Worm (Caenorhabditis elegans): Measurements from ENCODE around the gene abu-11.

The abu-11 gene

ce11 chrII:162182-162581, 32.2 kb downstream of the abu-11 start, which contains the start of gene etr-1:
etr-1 (plus strand) TSS chrII:162374.
- TF ChIP-seq ztf-29 (GFP tag; IDR thresholded peaks at IDR 0.05) = no peak
- TF ChIP-seq med-1 (GFP tag; optimal IDR thresholded peaks at IDR 0.05; ENCODE audit: insufficient read depth) = no peak
- no peak for TF ChIP-seq ref-1 (GFP tag; conservative IDR thresholded peaks at IDR 0.05)
- TF ChIP-seq flt-1 (GFP tag; IDR thresholded peaks at IDR 0.05) = no peak
- TF ChIP-seq T22C8.4 (GFP tag; IDR thresholded peaks at IDR 0.05) = no peak
- no peak for TF ChIP-seq tab-1 (GFP tag; IDR thresholded peaks at IDR 0.05)

- TF ChIP-seq flt-1 (GFP tag; IDR thresholded peaks at IDR 0.05) (0 out of 2 replicates have a peak, but pooled peaks have one; percentile 31), ztf-23 (GFP tag; IDR thresholded peaks at IDR 0.05) (no peak), cog-1 (tag; optimal IDR thresholded peaks at IDR 0.05) (peak; percentile 34), tab-1 (GFP tag; IDR thresholded peaks at IDR 0.05) (no peak)
These were observed 33.1 kb downstream of the abu-11 start for ce11 chrII:161275-161674.

DNA sequence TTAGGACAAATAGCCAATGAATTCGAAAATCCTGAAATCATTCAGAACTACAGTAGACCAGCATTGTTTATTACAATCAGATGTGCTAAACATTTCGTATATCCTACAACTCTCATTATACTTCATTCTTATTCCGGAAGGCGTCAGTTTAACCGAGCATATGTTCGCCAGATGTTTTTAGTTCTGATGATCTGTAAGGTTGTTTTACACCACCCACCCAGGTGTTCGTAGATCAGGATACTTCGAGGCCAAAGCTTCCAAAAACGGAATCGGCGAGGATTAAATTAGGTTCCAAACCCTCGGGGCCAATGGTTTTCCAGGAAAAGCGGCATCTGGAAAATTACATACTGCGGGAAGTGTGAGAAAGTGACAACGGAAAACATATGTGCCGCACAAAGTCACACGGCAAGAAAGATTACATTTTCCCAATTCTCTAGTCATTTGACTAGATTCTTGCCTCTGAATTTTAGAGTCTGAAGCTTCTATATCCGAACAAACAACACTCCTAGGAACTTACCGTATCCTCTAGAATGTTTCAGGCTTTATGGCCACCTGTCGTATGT, 33.7 kb downstream of the abu-11 start:
- TF ChIP-seq ztf-29 (GFP tag; IDR thresholded peaks at IDR 0.05) (no peak), med-1 (GFP tag; optimal IDR thresholded peaks at IDR 0.05; ENCODE audit: insufficient read depth) (no peak), flt-1 (GFP tag; IDR thresholded peaks at IDR 0.05) (no peak), tab-1 (GFP tag; IDR thresholded peaks at IDR 0.05) (no peak), ref-1 (GFP tag; conservative IDR thresholded peaks at IDR 0.05) (no peak), cog-1 (tag; optimal IDR thresholded peaks at IDR 0.05) (no peak), klf-2 (GFP tag; conservative IDR thresholded peaks at IDR 0.05) (no peak), T22C8.4 (GFP tag; IDR thresholded peaks at IDR 0.05) (no peak)

DNA sequence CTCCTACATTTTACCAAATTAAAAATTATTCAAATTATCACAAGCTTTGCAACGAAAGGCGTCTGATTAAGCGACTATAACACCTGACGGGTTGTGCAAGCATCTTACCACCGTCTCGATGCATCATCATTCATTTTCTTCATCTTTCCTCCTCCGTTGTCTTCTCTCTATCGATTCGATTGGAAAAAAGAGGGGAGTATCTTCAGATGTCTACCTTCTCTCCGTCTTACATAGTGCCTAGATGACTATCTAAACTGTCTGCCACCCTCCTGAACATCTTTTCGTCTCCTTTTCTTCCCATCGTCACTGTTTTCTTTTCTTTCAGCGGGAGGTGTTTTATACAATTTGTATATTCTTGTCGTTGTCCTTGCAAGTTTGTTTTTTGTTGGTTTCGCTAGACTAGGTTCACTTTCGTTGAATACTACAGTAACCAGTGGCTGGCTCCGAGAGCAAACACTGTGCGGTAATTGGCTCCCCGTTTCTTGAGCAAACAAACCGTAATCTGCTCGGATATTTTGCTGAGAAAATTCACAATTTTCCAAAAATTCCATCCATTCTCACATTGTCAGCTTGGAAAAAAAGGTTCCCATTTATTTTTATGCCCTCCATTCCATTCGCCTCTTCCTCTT, 35.0 kb downstream of the abu-11 start:
- TF ChIP-seq flt-1 (GFP tag; IDR thresholded peaks at IDR 0.05) (no peak), ref-1 (GFP tag; conservative IDR thresholded peaks at IDR 0.05) (no peak), cog-1 (tag; optimal IDR thresholded peaks at IDR 0.05) (peak; percentile 38), tab-1 (GFP tag; IDR thresholded peaks at IDR 0.05) (no peak), T22C8.4 (GFP tag; IDR thresholded peaks at IDR 0.05) (peak; percentile 43; the same call in 1 of the 2 replicates), klf-2 (GFP tag; conservative IDR thresholded peaks at IDR 0.05) (no peak), ztf-29 (GFP tag; IDR thresholded peaks at IDR 0.05) (no peak), ztf-23 (GFP tag; IDR thresholded peaks at IDR 0.05) (no peak), med-1 (GFP tag; optimal IDR thresholded peaks at IDR 0.05; ENCODE audit: insufficient read depth) (no peak)

ce11 chrII:158004-158731, 36.2 kb downstream of the abu-11 start:
- TF ChIP-seq tab-1 (GFP tag; IDR thresholded peaks at IDR 0.05) (no peak), cog-1 (tag; optimal IDR thresholded peaks at IDR 0.05) (no peak), ref-1 (GFP tag; conservative IDR thresholded peaks at IDR 0.05) (no peak), med-1 (GFP tag; optimal IDR thresholded peaks at IDR 0.05; ENCODE audit: insufficient read depth) (no peak), ztf-29 (GFP tag; IDR thresholded peaks at IDR 0.05) (no peak), flt-1 (GFP tag; IDR thresholded peaks at IDR 0.05) (no peak), ztf-23 (GFP tag; IDR thresholded peaks at IDR 0.05) (no peak), klf-2 (GFP tag; conservative IDR thresholded peaks at IDR 0.05) (no peak), T22C8.4 (GFP tag; IDR thresholded peaks at IDR 0.05) (no peak)

ce11 chrII:156999-157499, 37.3 kb downstream of the abu-11 start:
- TF ChIP-seq tab-1 (GFP tag; IDR thresholded peaks at IDR 0.05) (no peak), klf-2 (GFP tag; conservative IDR thresholded peaks at IDR 0.05) (no peak), cog-1 (tag; optimal IDR thresholded peaks at IDR 0.05) (no peak), ztf-23 (GFP tag; IDR thresholded peaks at IDR 0.05) (no peak), ztf-29 (GFP tag; IDR thresholded peaks at IDR 0.05) (no peak), T22C8.4 (GFP tag; IDR thresholded peaks at IDR 0.05) (no peak), ref-1 (GFP tag; conservative IDR thresholded peaks at IDR 0.05) (no peak), med-1 (GFP tag; optimal IDR thresholded peaks at IDR 0.05; ENCODE audit: insufficient read depth) (no peak), flt-1 (GFP tag; IDR thresholded peaks at IDR 0.05) (no peak)

- 0 out of 2 replicates have a peak, but pooled peaks have one; percentile 25 for TF ChIP-seq ztf-23 (GFP tag; IDR thresholded peaks at IDR 0.05)
- TF ChIP-seq ref-1 (GFP tag; conservative IDR thresholded peaks at IDR 0.05) = no peak
- TF ChIP-seq T22C8.4 (GFP tag; IDR thresholded peaks at IDR 0.05) = 0 out of 2 replicates have a peak, but pooled peaks have one; percentile 28
- TF ChIP-seq flt-1 (GFP tag; IDR thresholded peaks at IDR 0.05) = no peak
- TF ChIP-seq klf-2 (GFP tag; conservative IDR thresholded peaks at IDR 0.05) = no peak
- TF ChIP-seq ztf-29 (GFP tag; IDR thresholded peaks at IDR 0.05) = no peak
- TF ChIP-seq cog-1 (tag; optimal IDR thresholded peaks at IDR 0.05) = peak; percentile 23
- no peak for TF ChIP-seq med-1 (GFP tag; optimal IDR thresholded peaks at IDR 0.05; ENCODE audit: insufficient read depth)
- TF ChIP-seq tab-1 (GFP tag; IDR thresholded peaks at IDR 0.05) = no peak
These were observed 38.5 kb downstream of the abu-11 start, which contains the start of gene mrpl-28 for ce11 chrII:155904-156303. mrpl-28 (minus strand) TSS chrII:156009.

DNA sequence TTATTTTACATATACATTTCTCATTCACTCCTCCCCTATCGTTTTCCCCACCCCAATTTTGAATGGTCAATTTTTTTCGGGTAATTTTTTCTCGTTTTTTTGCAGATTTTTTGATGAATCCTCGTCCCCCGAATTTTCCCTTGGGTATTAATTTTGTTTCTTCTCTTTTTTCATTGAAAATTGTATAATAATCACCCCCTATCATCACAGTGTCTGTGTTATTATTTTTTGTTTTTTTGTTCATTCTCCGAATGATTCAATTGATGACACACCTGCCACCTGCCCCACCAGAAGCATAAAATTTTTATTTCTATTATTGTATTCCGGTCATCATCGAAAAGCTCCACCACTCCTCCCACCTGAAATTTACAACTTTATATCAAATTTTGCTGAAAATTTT, 42.1 kb downstream of the abu-11 start, which contains the start of gene T25D3.3:
Gene T25D3.3, plus strand, starts transcription at position 301 of the 400 bp plus-strand sequence.
- no peak for TF ChIP-seq tab-1 (GFP tag; IDR thresholded peaks at IDR 0.05)
- no peak for TF ChIP-seq T22C8.4 (GFP tag; IDR thresholded peaks at IDR 0.05)
- no peak for TF ChIP-seq med-1 (GFP tag; optimal IDR thresholded peaks at IDR 0.05; ENCODE audit: insufficient read depth)
- TF ChIP-seq ref-1 (GFP tag; conservative IDR thresholded peaks at IDR 0.05) = no peak

DNA sequence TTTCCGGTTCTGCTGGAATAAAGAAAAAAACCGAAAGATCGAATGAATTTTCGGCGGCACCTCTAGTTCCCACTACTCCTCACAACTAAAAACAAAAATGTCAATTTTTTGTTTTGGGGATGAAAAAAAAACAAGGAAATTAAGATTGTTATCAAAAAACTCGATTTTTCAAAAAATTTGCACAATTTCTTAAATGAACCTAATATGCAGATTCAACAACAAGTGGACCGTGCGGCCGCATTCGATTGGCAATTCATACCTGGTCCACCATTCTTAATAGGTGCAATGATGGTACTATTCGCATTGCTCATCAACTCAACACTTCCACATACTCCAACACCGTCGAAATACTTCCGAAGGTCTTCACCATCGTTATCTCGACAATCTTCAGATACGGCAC, 42.9 kb downstream of the abu-11 start:
- TF ChIP-seq ztf-23 (GFP tag; IDR thresholded peaks at IDR 0.05) (no peak), ref-1 (GFP tag; conservative IDR thresholded peaks at IDR 0.05) (no peak), cog-1 (tag; optimal IDR thresholded peaks at IDR 0.05) (no peak), klf-2 (GFP tag; conservative IDR thresholded peaks at IDR 0.05) (no peak), tab-1 (GFP tag; IDR thresholded peaks at IDR 0.05) (no peak), T22C8.4 (GFP tag; IDR thresholded peaks at IDR 0.05) (no peak), flt-1 (GFP tag; IDR thresholded peaks at IDR 0.05) (no peak), med-1 (GFP tag; optimal IDR thresholded peaks at IDR 0.05; ENCODE audit: insufficient read depth) (no peak), ztf-29 (GFP tag; IDR thresholded peaks at IDR 0.05) (no peak)

Data from whole organism, midembryonic.